Fruit fly (Drosophila melanogaster) whole organism, embryonic: Measurements from ENCODE around the gene cbt.

Experiments used
- ATbp ChIP-seq: fragments of 200-800 bp; sonication (Bioruptor generic); optimal IDR thresholded peaks from 2 replicates; lab custom pipeline; 2017; ENCODE audit warnings: missing biosample characterization, mild to moderate bottlenecking, missing genetic modification characterization, missing genetic modification reagents
- Ada2b ChIP-seq: fragments of 200-800 bp; sonication (Bioruptor generic); IDR thresholded peaks from 2 replicates; pipeline ENCODE4 v1.3.6; 2022; ENCODE audit warnings: missing biosample characterization, missing genetic modification characterization
- CG10366 ChIP-seq: fragments of 200-800 bp; sonication (Bioruptor generic); IDR thresholded peaks from 2 replicates; pipeline ENCODE4 v1.3.6; 2022; ENCODE audit warnings: missing biosample characterization, missing genetic modification characterization
- CG12236 ChIP-seq: fragments of 200-800 bp; sonication (Bioruptor generic); optimal IDR thresholded peaks from 2 replicates; lab custom pipeline; 2016; ENCODE audit warnings: missing biosample characterization, missing genetic modification characterization
- CG17328 ChIP-seq: fragments of 200-800 bp; sonication (Bioruptor generic); IDR thresholded peaks from 2 replicates; pipeline ENCODE4 v1.3.6; 2022; ENCODE audit warnings: missing biosample characterization, missing genetic modification characterization
- CG17359 ChIP-seq: fragments of 200-800 bp; sonication (Bioruptor generic); optimal IDR thresholded peaks from 3 replicates; lab custom pipeline; 2018; ENCODE audit warnings: missing biosample characterization, mild to moderate bottlenecking, missing genetic modification characterization, moderate library complexity
- CG18764 ChIP-seq: fragments of 200-800 bp; sonication (Bioruptor generic); optimal IDR thresholded peaks from 3 replicates; lab custom pipeline; 2016; ENCODE audit warnings: missing biosample characterization, missing genetic modification characterization
- CG2875 ChIP-seq: fragments of 200-800 bp; sonication (Bioruptor generic); optimal IDR thresholded peaks from 2 replicates; lab custom pipeline; 2017; ENCODE audit warnings: missing biosample characterization, mild to moderate bottlenecking, missing genetic modification characterization, missing genetic modification reagents
- CG2889 ChIP-seq: fragments of 200-800 bp; sonication (Bioruptor generic); IDR thresholded peaks from 3 replicates; pipeline ENCODE4 v1.3.6; 2022; ENCODE audit warnings: missing biosample characterization, missing genetic modification characterization
- CG32772 ChIP-seq: fragments of 200-800 bp; sonication (Bioruptor generic); IDR thresholded peaks from 2 replicates; pipeline ENCODE4 v1.3.6; 2022; ENCODE audit warnings: missing biosample characterization, missing genetic modification characterization
- CG33213 ChIP-seq: fragments of 200-800 bp; sonication (Bioruptor generic); optimal IDR thresholded peaks from 3 replicates; lab custom pipeline; 2016; ENCODE audit warnings: missing biosample characterization, missing genetic modification characterization
- CG6654 ChIP-seq: fragments of 200-800 bp; sonication (Bioruptor generic); optimal IDR thresholded peaks from 2 replicates; lab custom pipeline; 2017; ENCODE audit warnings: missing biosample characterization, mild to moderate bottlenecking, missing genetic modification characterization
- CG8359 ChIP-seq: fragments of 200-800 bp; sonication (Bioruptor generic); optimal IDR thresholded peaks from 2 replicates; lab custom pipeline; 2017; ENCODE audit warnings: missing biosample characterization, mild to moderate bottlenecking, missing genetic modification characterization, borderline replicate concordance
- CG8478 ChIP-seq: fragments of >200 bp; optimal IDR thresholded peaks from 2 replicates; lab custom pipeline; 2018
- CG8944 ChIP-seq: fragments of 200-800 bp; sonication (Bioruptor generic); optimal IDR thresholded peaks from 3 replicates; lab custom pipeline; 2016; ENCODE audit warnings: missing biosample characterization, missing genetic modification characterization
- CG9932 ChIP-seq: fragments of 200-800 bp; sonication (Bioruptor generic); IDR thresholded peaks from 2 replicates; pipeline ENCODE4 v1.3.6; 2022; ENCODE audit warnings: missing biosample characterization, missing genetic modification characterization
- CTCF ChIP-seq: fragments of 200-800 bp; sonication (Bioruptor generic); optimal IDR thresholded peaks from 2 replicates; lab custom pipeline; 2017; ENCODE audit warnings: missing biosample characterization, mild to moderate bottlenecking, missing genetic modification characterization, moderate library complexity
- D ChIP-seq, 2 experiments: fragments of 200-800 bp in 1 of 2; fragments of >200 bp in 1 of 2; sonication (Bioruptor generic) in 1 of 2; optimal IDR thresholded peaks; 2 replicates in 1 of 2; 3 replicates in 1 of 2; lab custom pipeline; 2017; ENCODE audit warnings: mild to moderate bottlenecking in 1 of 2, missing biosample characterization in 1 of 2, missing genetic modification characterization in 1 of 2, missing genetic modification reagents in 1 of 2
- Dfd ChIP-seq, 2 experiments: fragments of >200 bp; optimal IDR thresholded peaks; 2 replicates each; lab custom pipeline; 2017; ENCODE audit warnings: missing biosample characterization in 2 of 2, missing genetic modification characterization in 2 of 2
- HLHmδ ChIP-seq: fragments of 200-800 bp; sonication (Bioruptor generic); optimal IDR thresholded peaks from 2 replicates; lab custom pipeline; 2018; ENCODE audit warnings: missing biosample characterization, mild to moderate bottlenecking, missing genetic modification characterization, moderate library complexity
- HmgD ChIP-seq: fragments of 200-800 bp; sonication (Bioruptor generic); optimal IDR thresholded peaks from 3 replicates; lab custom pipeline; 2016; ENCODE audit warnings: missing biosample characterization, missing genetic modification characterization
- Mrtf ChIP-seq: fragments of 200-800 bp; sonication (Bioruptor generic); IDR thresholded peaks from 3 replicates; pipeline ENCODE4 v1.3.6; 2022; ENCODE audit warnings: missing biosample characterization, missing genetic modification characterization
- Nf-YB ChIP-seq: fragments of 200-800 bp; sonication (Bioruptor generic); optimal IDR thresholded peaks from 3 replicates; lab custom pipeline; 2019; ENCODE audit warnings: missing biosample characterization, mild to moderate bottlenecking, missing genetic modification characterization, moderate library complexity
- Pdp1 ChIP-seq, 2 experiments: fragments of 200-800 bp; sonication (Bioruptor generic); optimal IDR thresholded peaks; 3 replicates each; lab custom pipeline; 2016; ENCODE audit warnings: missing biosample characterization in 2 of 2, missing genetic modification characterization in 2 of 2, mild to moderate bottlenecking in 1 of 2, moderate library complexity in 1 of 2
- Ravus ChIP-seq: fragments of 200-800 bp; sonication (Bioruptor generic); IDR thresholded peaks from 2 replicates; pipeline ENCODE4 v1.3.6; 2022; ENCODE audit warnings: missing biosample characterization, missing genetic modification characterization
- Spps ChIP-seq: fragments of 200-800 bp; sonication (Bioruptor generic); optimal IDR thresholded peaks from 2 replicates; lab custom pipeline; 2018; ENCODE audit warnings: missing biosample characterization, mild to moderate bottlenecking, missing genetic modification characterization
- Stat92E ChIP-seq, 3 experiments: fragments of >200 bp in 2 of 3; fragments of 200-800 bp in 1 of 3; sonication (Bioruptor generic) in 1 of 3; optimal IDR thresholded peaks; 2 replicates each; lab custom pipeline; 2017 to 2019; ENCODE audit warnings: missing biosample characterization in 3 of 3, missing genetic modification characterization in 3 of 3, mild to moderate bottlenecking in 1 of 3, moderate library complexity in 1 of 3
- Xrp1 ChIP-seq: fragments of 200-800 bp; sonication (Bioruptor generic); IDR thresholded peaks from 2 replicates; pipeline ENCODE4 v1.3.6; 2022; ENCODE audit warnings: missing biosample characterization, missing genetic modification characterization
- bab2 ChIP-seq: fragments of 200-800 bp; sonication (Bioruptor generic); optimal IDR thresholded peaks from 2 replicates; lab custom pipeline; 2016; ENCODE audit warnings: missing biosample characterization, missing genetic modification characterization
- bowl ChIP-seq: fragments of 200-800 bp; sonication (Bioruptor generic); IDR thresholded peaks from 2 replicates; pipeline ENCODE4 v1.3.6; 2022; ENCODE audit warnings: missing biosample characterization, missing genetic modification characterization
- chm ChIP-seq: fragments of 200-800 bp; sonication (Bioruptor generic); IDR thresholded peaks from 2 replicates; pipeline ENCODE4 v1.3.6; 2022; ENCODE audit warnings: missing biosample characterization, missing genetic modification characterization
- crc ChIP-seq: fragments of 200-800 bp; sonication (Bioruptor generic); optimal IDR thresholded peaks from 2 replicates; lab custom pipeline; 2016; ENCODE audit warnings: missing biosample characterization, missing genetic modification characterization
- da ChIP-seq: fragments of 200-800 bp; sonication (Bioruptor generic); optimal IDR thresholded peaks from 2 replicates; lab custom pipeline; 2016; ENCODE audit warnings: missing biosample characterization, missing genetic modification characterization
- dimm ChIP-seq: fragments of 200-800 bp; sonication (Bioruptor generic); IDR thresholded peaks from 2 replicates; pipeline ENCODE4 v1.3.6; 2022; ENCODE audit warnings: missing biosample characterization, missing genetic modification characterization
- dmrt99B ChIP-seq: fragments of 200-800 bp; sonication (Bioruptor generic); optimal IDR thresholded peaks from 2 replicates; lab custom pipeline; 2018; ENCODE audit warnings: missing biosample characterization, mild to moderate bottlenecking, missing genetic modification characterization, moderate library complexity
- h ChIP-seq: fragments of >200 bp; optimal IDR thresholded peaks from 2 replicates; lab custom pipeline; 2017
- ind ChIP-seq: fragments of 200-800 bp; sonication (Bioruptor generic); optimal IDR thresholded peaks from 3 replicates; lab custom pipeline; 2016; ENCODE audit warnings: missing biosample characterization, missing genetic modification characterization
- jumu ChIP-seq: fragments of 200-800 bp; sonication (Bioruptor generic); optimal IDR thresholded peaks from 3 replicates; lab custom pipeline; 2016; ENCODE audit warnings: missing biosample characterization, missing genetic modification characterization
- kay ChIP-seq: fragments of 200-800 bp; sonication (Bioruptor generic); optimal IDR thresholded peaks from 2 replicates; lab custom pipeline; 2016; ENCODE audit warnings: missing biosample characterization, missing genetic modification characterization
- klu ChIP-seq: fragments of 200-800 bp; sonication (Bioruptor generic); IDR thresholded peaks from 2 replicates; pipeline ENCODE4 v1.3.6; 2022; ENCODE audit warnings: missing biosample characterization, missing genetic modification characterization
- lilli ChIP-seq: fragments of 200-800 bp; sonication (Bioruptor generic); optimal IDR thresholded peaks from 3 replicates; lab custom pipeline; 2016; ENCODE audit warnings: missing biosample characterization, missing genetic modification characterization
- luna ChIP-seq: fragments of 200-800 bp; sonication (Bioruptor generic); optimal IDR thresholded peaks from 2 replicates; lab custom pipeline; 2016; ENCODE audit warnings: missing biosample characterization, missing genetic modification characterization
- onecut ChIP-seq: fragments of 200-800 bp; sonication (Bioruptor generic); IDR thresholded peaks from 2 replicates; pipeline ENCODE4 v1.3.6; 2022; ENCODE audit warnings: missing biosample characterization, missing genetic modification characterization
- row ChIP-seq: fragments of 200-800 bp; sonication (Bioruptor generic); IDR thresholded peaks from 3 replicates; pipeline ENCODE4 v1.3.6; 2022; ENCODE audit warnings: missing biosample characterization, missing genetic modification characterization
- schlank ChIP-seq: fragments of 200-800 bp; sonication (Bioruptor generic); optimal IDR thresholded peaks from 2 replicates; lab custom pipeline; 2018; ENCODE audit warnings: missing biosample characterization, mild to moderate bottlenecking, missing genetic modification characterization
- sens ChIP-seq: fragments of 200-800 bp; sonication (Bioruptor generic); peaks from one replicate; lab custom pipeline; 2016; ENCODE audit warnings: missing biosample characterization, missing genetic modification characterization
- slp2 ChIP-seq: fragments of 200-800 bp; sonication (Bioruptor generic); optimal IDR thresholded peaks from 2 replicates; lab custom pipeline; 2016; ENCODE audit warnings: missing biosample characterization, missing genetic modification characterization
- stc ChIP-seq: fragments of 200-800 bp; sonication (Bioruptor generic); IDR thresholded peaks from 2 replicates; pipeline ENCODE4 v1.3.6; 2022; ENCODE audit warnings: missing biosample characterization, missing genetic modification characterization
- tgo ChIP-seq: fragments of 200-800 bp; sonication (Bioruptor generic); IDR thresholded peaks from 3 replicates; pipeline ENCODE4 v1.3.6; 2022; ENCODE audit warnings: missing biosample characterization, missing genetic modification characterization
- ttk ChIP-seq: fragments of 200-800 bp; sonication (Bioruptor generic); IDR thresholded peaks from 2 replicates; pipeline ENCODE4 v2.1.2; 2022; ENCODE audit warnings: missing biosample characterization, missing genetic modification characterization
- tup ChIP-seq: fragments of 200-800 bp; sonication (Bioruptor generic); optimal IDR thresholded peaks from 2 replicates; lab custom pipeline; 2016; ENCODE audit warnings: missing biosample characterization, mild to moderate bottlenecking, missing genetic modification characterization, moderate library complexity
- yki ChIP-seq: fragments of >200 bp; optimal IDR thresholded peaks from 3 replicates; lab custom pipeline; 2018
- zfh1 ChIP-seq: fragments of 200-800 bp; sonication (Bioruptor generic); IDR thresholded peaks from 3 replicates; pipeline ENCODE4 v1.3.6; 2022; ENCODE audit warnings: missing biosample characterization, missing genetic modification characterization

cbt gene

dm6 chr2L:481757-482450 lies 2.4 kb upstream of the cbt start (continued):
- TF ChIP-seq Xrp1 (GFP tag; lab: Robert Waterston, UW) = no peak
- no peak for TF ChIP-seq CG32772 (GFP tag; lab: Robert Waterston, UW)
- TF ChIP-seq CTCF = peak; percentile 15
- TF ChIP-seq Spps (tag; lab: Kevin White, UChicago) = no peak
- no peak for TF ChIP-seq CG17328 (GFP tag; lab: Robert Waterston, UW)
- peak; percentile 39 for TF ChIP-seq CG8944
- no peak for TF ChIP-seq Mrtf (GFP tag; lab: Robert Waterston, UW)
- TF ChIP-seq CG2875 (GFP tag; lab: Kevin White, UChicago) = peak; percentile 7
- no peak for TF ChIP-seq ttk (GFP tag; lab: Robert Waterston, UW)
- peak; percentile 56 for TF ChIP-seq slp2
- TF ChIP-seq row = no peak
- no peak for TF ChIP-seq chm
- no peak for TF ChIP-seq da (GFP tag; lab: Kevin White, UChicago)
- TF ChIP-seq HmgD (GFP tag; lab: Kevin White, UChicago) = no peak
- TF ChIP-seq HLHmδ (GFP tag; lab: Kevin White, UChicago) = no peak
- TF ChIP-seq CG8359 = no peak
- peak; percentile 53 for TF ChIP-seq ATbp (GFP tag; lab: Kevin White, UChicago)
- TF ChIP-seq CG10366 (GFP tag; lab: Robert Waterston, UW) = no peak
- no peak for TF ChIP-seq Ravus (GFP tag; lab: Robert Waterston, UW)
- TF ChIP-seq CG6654 (GFP tag; lab: Kevin White, UChicago) = peak; percentile 28
- peak; percentile 65 for TF ChIP-seq onecut (GFP tag; lab: Robert Waterston, UW)
- TF ChIP-seq dimm (GFP tag; lab: Robert Waterston, UW) = no peak
- no peak for TF ChIP-seq Stat92E (GFP tag; optimal IDR thresholded peaks at IDR 0.05; lab: Kevin White, UChicago)
- TF ChIP-seq luna (GFP tag; lab: Kevin White, UChicago) = peak; percentile 23
- no peak for TF ChIP-seq zfh1 (GFP tag; lab: Robert Waterston, UW)
- TF ChIP-seq Ada2b (GFP tag; lab: Robert Waterston, UW) = no peak
- TF ChIP-seq bowl (GFP tag; lab: Robert Waterston, UW) = no peak
- TF ChIP-seq CG18764 (GFP tag; lab: Kevin White, UChicago) = peak; percentile 63
- TF ChIP-seq yki (lab: Kevin White, UChicago) = no peak
- peak; percentile 72 for TF ChIP-seq bab2
- TF ChIP-seq h = no peak
- TF ChIP-seq dmrt99B (tag; lab: Kevin White, UChicago) = peak; percentile 88
- TF ChIP-seq CG17359 = peak; percentile 84
- TF ChIP-seq CG9932 = no peak
- peak; percentile 86 for TF ChIP-seq lilli
- TF ChIP-seq CG33213 = peak; percentile 62
- no peak for TF ChIP-seq Dfd (GFP tag; optimal IDR thresholded peaks at IDR 0.05; lab: Kevin White, UChicago)
- peak; percentile 54 for TF ChIP-seq tup (GFP tag; lab: Kevin White, UChicago)
- TF ChIP-seq schlank (tag; lab: Kevin White, UChicago) = peak; percentile 77
- TF ChIP-seq CG2889 (GFP tag; lab: Robert Waterston, UW) = no peak
- TF ChIP-seq tgo (GFP tag; lab: Robert Waterston, UW) = no peak
- no peak for TF ChIP-seq stc (GFP tag; lab: Robert Waterston, UW)
- TF ChIP-seq jumu (GFP tag; lab: Kevin White, UChicago) = peak; percentile 59
- peak; percentile 88 for TF ChIP-seq sens (GFP tag; lab: Kevin White, UChicago)
- TF ChIP-seq klu (GFP tag; lab: Robert Waterston, UW) = no peak
- TF ChIP-seq crc (GFP tag; lab: Kevin White, UChicago) = peak; percentile 65
- peak; percentile 6 for TF ChIP-seq CG12236 (GFP tag; lab: Kevin White, UChicago)
- TF ChIP-seq CG8478 (lab: Kevin White, UChicago) = no peak
- peak; percentile 65 for TF ChIP-seq kay (GFP tag; lab: Kevin White, UChicago)
- no peak for TF ChIP-seq D (optimal IDR thresholded peaks at IDR 0.05; lab: Kevin White, UChicago)
- TF ChIP-seq D (GFP tag; optimal IDR thresholded peaks at IDR 0.05; lab: Kevin White, UChicago) = peak; percentile 35
- TF ChIP-seq Nf-YB = peak; percentile 53
- peak; percentile 82 for TF ChIP-seq ind (GFP tag; lab: Kevin White, UChicago)
- TF ChIP-seq Pdp1 (GFP tag; optimal IDR thresholded peaks at IDR 0.05; lab: Kevin White, UChicago) = peak; percentile 56 to 79
